Fruit fly (Drosophila melanogaster) whole organism, embryonic: ENCODE measurements around the gene CG42324.

Experiments
- Adf1 ChIP-seq: fragments of 200-800 bp; sonication (Bioruptor generic); IDR thresholded peaks from 2 replicates; pipeline ENCODE4 v1.3.6; 2022; ENCODE audit warnings: missing biosample characterization, missing genetic modification characterization
- Atf3 ChIP-seq: fragments of 200-800 bp; sonication (Bioruptor generic); optimal IDR thresholded peaks from 3 replicates; lab custom pipeline; 2016; ENCODE audit warnings: missing biosample characterization, missing genetic modification characterization
- CG10321 ChIP-seq: fragments of 200-800 bp; sonication (Bioruptor generic); IDR thresholded peaks from 2 replicates; pipeline ENCODE4 v1.3.6; 2022; ENCODE audit warnings: missing biosample characterization, missing genetic modification characterization
- CG11696 ChIP-seq: fragments of 200-800 bp; sonication (Bioruptor generic); IDR thresholded peaks from 2 replicates; pipeline ENCODE4 v1.3.6; 2022; ENCODE audit warnings: missing biosample characterization, missing genetic modification characterization
- CG11723 ChIP-seq: fragments of 200-800 bp; sonication (Bioruptor generic); optimal IDR thresholded peaks from 2 replicates; lab custom pipeline; 2017; ENCODE audit warnings: missing biosample characterization, mild to moderate bottlenecking, missing genetic modification characterization
- CG16863 ChIP-seq: fragments of 200-800 bp; sonication (Bioruptor generic); optimal IDR thresholded peaks from 3 replicates; lab custom pipeline; 2016; ENCODE audit warnings: missing biosample characterization, missing genetic modification characterization
- CG17328 ChIP-seq: fragments of 200-800 bp; sonication (Bioruptor generic); IDR thresholded peaks from 2 replicates; pipeline ENCODE4 v1.3.6; 2022; ENCODE audit warnings: missing biosample characterization, missing genetic modification characterization
- CG18011 ChIP-seq: fragments of 200-800 bp; sonication (Bioruptor generic); optimal IDR thresholded peaks from 2 replicates; lab custom pipeline; 2017; ENCODE audit warnings: missing biosample characterization, missing genetic modification characterization, mild to moderate bottlenecking, moderate library complexity, missing genotype
- CG2875 ChIP-seq: fragments of 200-800 bp; sonication (Bioruptor generic); optimal IDR thresholded peaks from 2 replicates; lab custom pipeline; 2017; ENCODE audit warnings: missing biosample characterization, mild to moderate bottlenecking, missing genetic modification characterization, missing genetic modification reagents
- CG4360 ChIP-seq: fragments of 200-800 bp; sonication (Bioruptor generic); IDR thresholded peaks from 2 replicates; pipeline ENCODE4 v1.3.6; 2022; ENCODE audit warnings: missing biosample characterization, missing genetic modification characterization
- CG5180 ChIP-seq: fragments of 200-800 bp; sonication (Bioruptor generic); optimal IDR thresholded peaks from 3 replicates; lab custom pipeline; 2017; ENCODE audit warnings: missing biosample characterization, missing genetic modification characterization, mild to moderate bottlenecking, moderate library complexity, missing genetic modification reagents
- CG7357 ChIP-seq: fragments of 200-800 bp; sonication (Bioruptor generic); IDR thresholded peaks from 3 replicates; pipeline ENCODE4 v1.3.6; 2022; ENCODE audit warnings: missing biosample characterization, missing genetic modification characterization
- CG7372 ChIP-seq: fragments of 200-800 bp; sonication (Bioruptor generic); IDR thresholded peaks from 2 replicates; pipeline ENCODE4 v1.3.6; 2022; ENCODE audit warnings: missing biosample characterization, missing genetic modification characterization
- CG7745 ChIP-seq: fragments of 200-800 bp; sonication (Bioruptor generic); optimal IDR thresholded peaks from 2 replicates; lab custom pipeline; 2018; ENCODE audit warnings: missing biosample characterization, mild to moderate bottlenecking, missing genetic modification characterization, moderate library complexity
- CG7786 ChIP-seq: fragments of 200-800 bp; sonication (Bioruptor generic); optimal IDR thresholded peaks from 2 replicates; lab custom pipeline; 2016; ENCODE audit warnings: missing biosample characterization, missing genetic modification characterization
- CG9817 ChIP-seq: fragments of 200-800 bp; sonication (Bioruptor generic); optimal IDR thresholded peaks from 2 replicates; lab custom pipeline; 2018; ENCODE audit warnings: missing biosample characterization, mild to moderate bottlenecking, missing genetic modification characterization, moderate library complexity
- Dp ChIP-seq: fragments of 200-800 bp; sonication (Bioruptor generic); optimal IDR thresholded peaks from 2 replicates; lab custom pipeline; 2018; ENCODE audit warnings: missing biosample characterization, mild to moderate bottlenecking, missing genetic modification characterization, moderate library complexity
- Dref ChIP-seq: fragments of 200-800 bp; sonication (Bioruptor generic); IDR thresholded peaks from 2 replicates; pipeline ENCODE4 v1.3.6; 2022; ENCODE audit warnings: missing biosample characterization, missing genetic modification characterization
- HmgZ ChIP-seq: fragments of 200-800 bp; sonication (Bioruptor generic); optimal IDR thresholded peaks from 2 replicates; lab custom pipeline; 2018; ENCODE audit warnings: missing biosample characterization, mild to moderate bottlenecking, missing genetic modification characterization
- Hr3 ChIP-seq: fragments of 200-800 bp; sonication (Bioruptor generic); optimal IDR thresholded peaks from 3 replicates; lab custom pipeline; 2016; ENCODE audit warnings: missing biosample characterization, missing genetic modification characterization
- Hsf ChIP-seq: fragments of 200-800 bp; sonication (Bioruptor generic); optimal IDR thresholded peaks from 3 replicates; lab custom pipeline; 2016; ENCODE audit warnings: missing biosample characterization, missing genetic modification characterization
- Lhr ChIP-seq: fragments of 200-800 bp; sonication (Bioruptor generic); optimal IDR thresholded peaks from 3 replicates; lab custom pipeline; 2017; ENCODE audit warnings: mild to moderate bottlenecking, missing biosample characterization, missing genetic modification reagents, missing genetic modification characterization
- Opbp ChIP-seq: fragments of 200-800 bp; sonication (Bioruptor generic); IDR thresholded peaks from 3 replicates; pipeline ENCODE4 v1.3.6; 2022; ENCODE audit warnings: missing biosample characterization, missing genetic modification characterization; ENCODE audit not compliant: partially characterized antibody
- bsh ChIP-seq, 2 experiments: fragments of 200-800 bp; sonication (Bioruptor generic); optimal IDR thresholded peaks; 2 replicates each; lab custom pipeline; 2017 to 2018; ENCODE audit warnings: mild to moderate bottlenecking in 2 of 2, missing biosample characterization in 2 of 2, missing genetic modification characterization in 2 of 2, moderate library complexity in 1 of 2
- ci ChIP-seq: fragments of 200-800 bp; sonication (Bioruptor generic); IDR thresholded peaks from 3 replicates; pipeline ENCODE4 v1.3.6; 2022; ENCODE audit warnings: missing biosample characterization, missing genetic modification characterization
- crp ChIP-seq, 2 experiments: fragments of 200-800 bp; sonication (Bioruptor generic); optimal IDR thresholded peaks; 2 replicates in 1 of 2; 3 replicates in 1 of 2; lab custom pipeline; 2017; ENCODE audit warnings: missing biosample characterization in 2 of 2, missing genetic modification characterization in 2 of 2, mild to moderate bottlenecking in 1 of 2, moderate library complexity in 1 of 2
- dysf ChIP-seq: fragments of 200-800 bp; sonication (Bioruptor generic); IDR thresholded peaks from 3 replicates; pipeline ENCODE4 v1.3.6; 2022; ENCODE audit warnings: missing biosample characterization, missing genetic modification characterization
- eve ChIP-seq, 2 experiments: fragments of >200 bp; optimal IDR thresholded peaks; 2 replicates each; lab custom pipeline; 2017; ENCODE audit warnings: missing biosample characterization in 2 of 2, missing genetic modification characterization in 2 of 2
- exex ChIP-seq: fragments of 200-800 bp; sonication (Bioruptor generic); optimal IDR thresholded peaks from 4 replicates; lab custom pipeline; 2018; ENCODE audit warnings: missing biosample characterization, mild to moderate bottlenecking, missing genetic modification characterization, moderate library complexity
- fu2 ChIP-seq: fragments of 200-800 bp; sonication (Bioruptor generic); optimal IDR thresholded peaks from 2 replicates; lab custom pipeline; 2016; ENCODE audit warnings: missing biosample characterization, missing genetic modification characterization
- hb ChIP-seq: fragments of 200-800 bp; sonication (Bioruptor generic); IDR thresholded peaks from 3 replicates; pipeline ENCODE4 v1.3.6; 2022; ENCODE audit warnings: missing biosample characterization, missing genetic modification characterization; ENCODE audit not compliant: partially characterized antibody
- hth ChIP-seq: fragments of >200 bp; optimal IDR thresholded peaks from 2 replicates; lab custom pipeline; 2017; ENCODE audit warnings: inconsistent platforms
- nom ChIP-seq: fragments of 200-800 bp; sonication (Bioruptor generic); optimal IDR thresholded peaks from 2 replicates; lab custom pipeline; 2017; ENCODE audit warnings: missing biosample characterization, missing genetic modification characterization, mild to moderate bottlenecking, moderate library complexity, missing genetic modification reagents
- onecut ChIP-seq: fragments of 200-800 bp; sonication (Bioruptor generic); IDR thresholded peaks from 2 replicates; pipeline ENCODE4 v1.3.6; 2022; ENCODE audit warnings: missing biosample characterization, missing genetic modification characterization
- pan ChIP-seq, 4 experiments: fragments of >200 bp in 3 of 4; fragments of 200-800 bp in 1 of 4; sonication (Bioruptor generic) in 1 of 4; optimal IDR thresholded peaks in 3 of 4; IDR thresholded peaks in 1 of 4; 2 replicates each; pipeline versions ENCODE4 v1.3.6 to Lab custom; 2017 to 2022; ENCODE audit warnings: missing biosample characterization in 2 of 4, missing genetic modification characterization in 2 of 4, mixed read lengths in 1 of 4
- pzg ChIP-seq: fragments of 200-800 bp; sonication (Bioruptor generic); optimal IDR thresholded peaks from 3 replicates; lab custom pipeline; 2018; ENCODE audit warnings: missing biosample characterization, mild to moderate bottlenecking, missing genetic modification characterization, moderate library complexity
- ranshi ChIP-seq: fragments of 200-800 bp; sonication (Bioruptor generic); IDR thresholded peaks from 2 replicates; pipeline ENCODE4 v1.3.6; 2022; ENCODE audit warnings: missing biosample characterization, missing genetic modification characterization
- repo ChIP-seq: fragments of 200-800 bp; sonication (Bioruptor generic); optimal IDR thresholded peaks from 2 replicates; lab custom pipeline; 2016; ENCODE audit warnings: missing biosample characterization, missing genetic modification characterization
- schlank ChIP-seq: fragments of 200-800 bp; sonication (Bioruptor generic); optimal IDR thresholded peaks from 2 replicates; lab custom pipeline; 2018; ENCODE audit warnings: missing biosample characterization, mild to moderate bottlenecking, missing genetic modification characterization
- sima ChIP-seq: fragments of 200-800 bp; sonication (Bioruptor generic); optimal IDR thresholded peaks from 2 replicates; lab custom pipeline; 2016; ENCODE audit warnings: missing biosample characterization, missing genetic modification characterization
- stwl ChIP-seq: fragments of 200-800 bp; sonication (Bioruptor generic); optimal IDR thresholded peaks from 3 replicates; lab custom pipeline; 2018; ENCODE audit warnings: missing biosample characterization, mild to moderate bottlenecking, missing genetic modification characterization, moderate library complexity
- tap ChIP-seq: fragments of 200-800 bp; optimal IDR thresholded peaks from 3 replicates; lab custom pipeline; 2019; ENCODE audit warnings: missing biosample characterization, mild to moderate bottlenecking, missing genetic modification characterization, moderate library complexity
- tll ChIP-seq, 2 experiments: fragments of 200-800 bp in 1 of 2; fragments of >200 bp in 1 of 2; sonication (Bioruptor generic) in 1 of 2; optimal IDR thresholded peaks; 2 replicates each; lab custom pipeline; 2017 to 2019; ENCODE audit warnings: missing biosample characterization in 2 of 2, missing genetic modification characterization in 2 of 2, mild to moderate bottlenecking in 1 of 2, moderate library complexity in 1 of 2
- ttk ChIP-seq: fragments of 200-800 bp; sonication (Bioruptor generic); IDR thresholded peaks from 2 replicates; pipeline ENCODE4 v2.1.2; 2022; ENCODE audit warnings: missing biosample characterization, missing genetic modification characterization
- tx ChIP-seq: fragments of 200-800 bp; sonication (Bioruptor generic); optimal IDR thresholded peaks from 2 replicates; lab custom pipeline; 2016; ENCODE audit warnings: missing biosample characterization, missing genetic modification characterization
- usp ChIP-seq: fragments of >200 bp; optimal IDR thresholded peaks from 2 replicates; lab custom pipeline; 2017; ENCODE audit warnings: missing biosample characterization, missing genetic modification characterization
- vvl ChIP-seq: fragments of 200-800 bp; sonication (Bioruptor generic); IDR thresholded peaks from 2 replicates; pipeline ENCODE4 v1.3.6; 2022; ENCODE audit warnings: missing biosample characterization, missing genetic modification characterization

The CG42324 gene

DNA sequence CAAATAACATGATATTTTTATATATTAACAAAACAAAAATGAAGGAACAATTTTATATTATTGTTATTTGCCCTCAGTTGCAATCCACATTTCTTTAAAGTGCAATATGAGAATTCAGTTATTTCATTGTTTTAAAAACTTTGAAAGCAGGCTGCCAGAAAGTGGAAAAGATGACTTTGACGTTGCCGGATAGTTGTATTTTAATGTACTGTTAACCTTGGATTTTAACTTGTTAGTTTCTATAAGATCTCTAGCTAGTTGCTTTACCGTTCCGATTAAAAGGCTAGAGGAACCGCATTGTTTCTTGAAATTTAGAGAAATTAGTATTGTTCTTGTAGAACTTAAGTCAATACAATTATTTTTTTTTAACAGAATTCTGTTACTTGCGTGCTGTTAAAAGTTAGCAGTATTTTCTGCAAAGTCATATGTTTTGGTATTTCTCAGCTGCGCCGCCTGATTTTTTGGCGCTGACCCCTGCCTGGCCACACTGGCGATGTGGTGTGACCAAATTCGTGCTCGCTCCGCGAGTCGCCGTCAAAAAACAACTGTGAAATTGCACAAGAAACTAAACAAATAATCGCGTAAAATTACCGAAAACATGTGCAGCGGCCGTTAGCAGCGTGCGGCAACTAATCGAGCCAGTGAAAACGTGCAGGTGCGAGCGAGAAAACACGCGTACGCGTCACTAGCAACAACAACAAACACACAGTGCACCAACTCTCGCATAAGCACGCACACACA is 43.2 kb downstream of the CG42324 start, which contains the start of gene Eip63E (continued):
- TF ChIP-seq tap (tag; lab: Kevin White, UChicago) (no peak), Lhr (GFP tag; lab: Kevin White, UChicago) (peak; percentile 71), hb (GFP tag; lab: Robert Waterston, UW) (no peak), eve (GFP tag; optimal IDR thresholded peaks at IDR 0.05; lab: Kevin White, UChicago) (no peak), ranshi (GFP tag; lab: Robert Waterston, UW) (peak; percentile 11; the same call in 1 of the 2 replicates), CG17328 (0 out of 2 replicates have a peak, but pooled peaks have one; percentile 22), CG2875 (GFP tag; lab: Kevin White, UChicago) (no peak), sima (GFP tag; lab: Kevin White, UChicago) (no peak)

DNA sequence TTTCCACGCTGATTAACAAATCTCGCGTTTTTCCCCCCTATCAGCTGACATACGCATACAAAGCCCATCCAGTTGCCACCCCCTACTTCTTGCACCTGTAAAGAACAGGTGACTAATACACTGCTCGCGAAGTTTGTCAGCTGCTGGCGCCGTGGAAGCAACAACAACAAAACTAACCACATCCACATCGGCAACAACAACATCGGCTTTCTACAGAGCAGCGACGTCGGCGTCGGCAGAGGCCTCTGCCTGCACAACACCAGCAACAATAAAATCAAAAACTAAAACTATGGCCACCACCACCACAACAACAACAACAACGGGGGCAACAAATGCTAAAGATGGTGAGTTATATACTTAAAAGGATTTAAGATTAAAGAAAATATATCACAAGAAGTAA is 44.2 kb downstream of the CG42324 start:
- TF ChIP-seq vvl (GFP tag; lab: Robert Waterston, UW): no peak
- no peak for TF ChIP-seq crp (GFP tag; optimal IDR thresholded peaks at IDR 0.05; lab: Kevin White, UChicago)
- no peak for TF ChIP-seq Opbp (GFP tag; lab: Robert Waterston, UW)
- TF ChIP-seq pan (optimal IDR thresholded peaks at IDR 0.05; lab: Kevin White, UChicago): no peak
- no peak for TF ChIP-seq pan (GFP tag; optimal IDR thresholded peaks at IDR 0.05 in 1 of 2, IDR thresholded peaks at IDR 0.05 in 1 of 2)
- peak; percentile 90 for TF ChIP-seq CG4360
- peak in 1 of 2 experiments; percentile 43 for TF ChIP-seq tll (GFP tag; optimal IDR thresholded peaks at IDR 0.05; lab: Kevin White, UChicago)
- no peak for TF ChIP-seq CG7786
- TF ChIP-seq bsh (GFP tag; optimal IDR thresholded peaks at IDR 0.05; lab: Kevin White, UChicago): no peak
- TF ChIP-seq CG7745 (tag; lab: Kevin White, UChicago): no peak
- no peak for TF ChIP-seq ttk (GFP tag; lab: Robert Waterston, UW)
- TF ChIP-seq ci: 0 out of 3 replicates have a peak, but pooled peaks have one; percentile 11
- TF ChIP-seq dysf: no peak
- no peak for TF ChIP-seq CG18011 (GFP tag; lab: Kevin White, UChicago)
- TF ChIP-seq Adf1 (GFP tag; lab: Robert Waterston, UW): peak; percentile 42
- no peak for TF ChIP-seq Hsf
- no peak for TF ChIP-seq exex (tag; lab: Kevin White, UChicago)
- TF ChIP-seq usp (GFP tag; lab: Kevin White, UChicago): no peak

DNA sequence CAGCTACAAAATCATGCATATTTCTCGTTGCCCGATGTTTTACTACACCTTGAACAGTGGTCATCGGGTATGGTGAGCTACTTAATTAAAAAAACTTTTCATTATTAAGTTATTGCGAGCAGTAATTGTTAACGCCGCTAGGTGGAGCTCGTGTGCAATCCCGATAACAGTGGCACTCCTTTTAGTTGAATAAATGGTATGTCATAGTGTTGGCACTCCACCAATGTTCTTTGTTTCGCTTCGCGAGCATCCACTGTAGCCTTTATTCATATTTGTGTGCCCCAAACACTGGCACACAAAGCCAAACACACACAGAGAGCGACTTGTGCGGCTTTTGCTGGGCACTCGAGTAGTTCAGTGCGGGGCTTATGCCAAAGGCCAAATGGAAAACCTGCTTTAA is 45.6 kb downstream of the CG42324 start:
- TF ChIP-seq CG11696 (GFP tag; lab: Robert Waterston, UW) (peak; percentile 88), fu2 (GFP tag; lab: Kevin White, UChicago) (peak; percentile 80), CG10321 (GFP tag; lab: Robert Waterston, UW) (peak; percentile 72), hth (lab: Kevin White, UChicago) (no peak), stwl (tag; lab: Kevin White, UChicago) (peak; percentile 15), CG9817 (tag; lab: Kevin White, UChicago) (peak; percentile 87), repo (GFP tag; lab: Kevin White, UChicago) (peak; percentile 88), Dp (no peak), CG16863 (GFP tag; lab: Kevin White, UChicago) (peak; percentile 91), onecut (GFP tag; lab: Robert Waterston, UW) (peak; percentile 92), Atf3 (GFP tag; lab: Kevin White, UChicago) (peak; percentile 87), CG11723 (GFP tag; lab: Kevin White, UChicago) (peak; percentile 79), tx (GFP tag; lab: Kevin White, UChicago) (peak; percentile 89), nom (GFP tag; lab: Kevin White, UChicago) (peak; percentile 16), HmgZ (tag; lab: Kevin White, UChicago) (peak; percentile 89), CG7372 (GFP tag; lab: Robert Waterston, UW) (peak; percentile 94), CG5180 (GFP tag; lab: Kevin White, UChicago) (peak; percentile 75), CG7357 (GFP tag; lab: Robert Waterston, UW) (peak; percentile 82), Hr3 (peak; percentile 89), schlank (tag; lab: Kevin White, UChicago) (peak; percentile 70), Dref (GFP tag; lab: Robert Waterston, UW) (no peak; the same call in 1 of the 2 replicates), pzg (no peak)
